Worm (Caenorhabditis elegans): ENCODE results near the gene W06F12.2.

DNA sequence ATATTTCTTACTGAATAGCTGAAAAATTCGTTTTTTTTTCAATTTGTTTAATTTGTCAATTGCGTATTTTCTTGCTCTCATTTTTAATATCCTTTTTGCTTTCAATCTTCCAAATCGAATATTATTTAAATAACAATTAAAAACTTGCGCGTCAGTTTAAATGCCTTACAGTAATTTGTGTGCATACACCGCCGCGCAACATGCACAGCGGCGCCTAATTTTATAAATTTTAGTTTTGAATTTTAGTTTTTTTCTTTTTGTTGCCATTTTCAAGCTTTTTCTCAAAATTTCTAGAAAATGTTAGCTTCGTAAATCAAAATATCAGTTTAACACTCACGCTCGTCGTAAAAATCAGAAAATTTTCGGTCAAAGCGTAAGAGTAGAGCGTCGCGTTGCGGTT lies 48.2 kb downstream of the W06F12.2 start:
- no peak for TF ChIP-seq lin-39 (tag; optimal IDR thresholded peaks at IDR 0.05)
- no peak for TF ChIP-seq ces-1 (GFP tag; optimal IDR thresholded peaks at IDR 0.05)
- no peak for TF ChIP-seq mxl-3 (GFP tag; optimal IDR thresholded peaks at IDR 0.05)
- no peak for TF ChIP-seq spr-1 (tag; optimal IDR thresholded peaks at IDR 0.05)
- no peak for TF ChIP-seq tra-1 (GFP tag; IDR thresholded peaks at IDR 0.05)
- TF ChIP-seq unc-130 (GFP tag; optimal IDR thresholded peaks at IDR 0.05): no peak
- TF ChIP-seq ama-1 (optimal IDR thresholded peaks at IDR 0.05): no peak
- no peak for TF ChIP-seq aly-2 (tag; optimal IDR thresholded peaks at IDR 0.05)

Measured in whole organism, L4 larva.